Fruit fly (Drosophila melanogaster) whole organism, prepupa: Measurements from ENCODE around the gene CG15468.

Source experiments
- CG10631 ChIP-seq: fragments of 200-800 bp; sonication (Bioruptor generic); optimal IDR thresholded peaks from 2 replicates; lab custom pipeline; 2016; ENCODE audit warnings: missing biosample characterization, missing genetic modification characterization
- CG10669 ChIP-seq: fragments of 200-800 bp; sonication (Bioruptor generic); optimal IDR thresholded peaks from 3 replicates; lab custom pipeline; 2018; ENCODE audit warnings: missing biosample characterization, mild to moderate bottlenecking, missing genetic modification characterization, moderate library complexity
- CG11902 ChIP-seq: fragments of 200-800 bp; sonication (Bioruptor generic); optimal IDR thresholded peaks from 3 replicates; lab custom pipeline; 2016; ENCODE audit warnings: missing biosample characterization, missing genetic modification characterization
- CG15336 ChIP-seq: fragments of 200-800 bp; sonication (Bioruptor generic); IDR thresholded peaks from 2 replicates; pipeline ENCODE4 v1.3.6; 2022; ENCODE audit warnings: missing biosample characterization, missing genetic modification characterization
- CG1621 ChIP-seq: fragments of 200-800 bp; sonication (Bioruptor generic); optimal IDR thresholded peaks from 3 replicates; lab custom pipeline; 2018; ENCODE audit warnings: missing biosample characterization, mild to moderate bottlenecking, missing genetic modification characterization
- CG16779 ChIP-seq: fragments of 200-800 bp; sonication (Bioruptor generic); optimal IDR thresholded peaks from 3 replicates; lab custom pipeline; 2017; ENCODE audit warnings: missing biosample characterization, mild to moderate bottlenecking, missing genetic modification characterization
- CG32006 ChIP-seq: fragments of 200-800 bp; sonication (Bioruptor generic); optimal IDR thresholded peaks from 3 replicates; lab custom pipeline; 2017; ENCODE audit warnings: missing biosample characterization, mild to moderate bottlenecking, missing genetic modification characterization
- CG3919 ChIP-seq: fragments of 200-800 bp; sonication (Bioruptor generic); optimal IDR thresholded peaks from 3 replicates; lab custom pipeline; 2016; ENCODE audit warnings: missing biosample characterization, missing genetic modification characterization
- CG4318 ChIP-seq: fragments of 200-800 bp; sonication (Bioruptor generic); optimal IDR thresholded peaks from 3 replicates; lab custom pipeline; 2017; ENCODE audit warnings: missing biosample characterization, mild to moderate bottlenecking, missing genetic modification characterization
- CG6163 ChIP-seq: fragments of 200-800 bp; sonication (Bioruptor generic); IDR thresholded peaks from 3 replicates; pipeline ENCODE4 v1.3.6; 2022; ENCODE audit warnings: missing biosample characterization, missing genetic modification characterization
- CG6276 ChIP-seq: fragments of 200-800 bp; sonication (Bioruptor generic); optimal IDR thresholded peaks from 2 replicates; lab custom pipeline; 2017; ENCODE audit warnings: missing biosample characterization, mild to moderate bottlenecking, missing genetic modification characterization
- CG6808 ChIP-seq: fragments of 200-800 bp; sonication (Bioruptor generic); optimal IDR thresholded peaks from 3 replicates; lab custom pipeline; 2017; ENCODE audit warnings: missing biosample characterization, missing genetic modification characterization, mild to moderate bottlenecking, moderate library complexity, missing genetic modification reagents
- CG6854 ChIP-seq: fragments of 200-800 bp; sonication (Bioruptor generic); optimal IDR thresholded peaks from 2 replicates; lab custom pipeline; 2017; ENCODE audit warnings: missing biosample characterization, mild to moderate bottlenecking, missing genetic modification characterization
- CG8119 ChIP-seq: fragments of 200-800 bp; sonication (Bioruptor generic); IDR thresholded peaks from 3 replicates; pipeline ENCODE4 v1.3.6; 2022; ENCODE audit warnings: missing biosample characterization, missing genetic modification characterization
- CG8319 ChIP-seq: fragments of 200-800 bp; sonication (Bioruptor generic); optimal IDR thresholded peaks from 3 replicates; lab custom pipeline; 2016; ENCODE audit warnings: missing biosample characterization, missing genetic modification characterization
- CG8632 ChIP-seq: fragments of 200-800 bp; sonication (Bioruptor generic); optimal IDR thresholded peaks from 3 replicates; lab custom pipeline; 2016; ENCODE audit warnings: missing biosample characterization, missing genetic modification characterization
- Eip78C ChIP-seq: fragments of 200-800 bp; sonication (Bioruptor generic); peaks from one replicate; lab custom pipeline; 2016; ENCODE audit warnings: missing biosample characterization, missing genetic modification characterization
- Eip93F ChIP-seq: fragments of 200-800 bp; sonication (Bioruptor generic); optimal IDR thresholded peaks from 2 replicates; lab custom pipeline; 2016; ENCODE audit warnings: missing biosample characterization, mild to moderate bottlenecking, missing genetic modification characterization
- Ets96B ChIP-seq: fragments of 200-800 bp; optimal IDR thresholded peaks from 2 replicates; lab custom pipeline; 2019; ENCODE audit warnings: missing biosample characterization, mild to moderate bottlenecking, missing genetic modification characterization, moderate library complexity
- Hr4 ChIP-seq: fragments of 200-800 bp; sonication (Bioruptor generic); optimal IDR thresholded peaks from 3 replicates; lab custom pipeline; 2016; ENCODE audit warnings: missing biosample characterization, missing genetic modification characterization
- Lpt ChIP-seq: fragments of 200-800 bp; sonication (Bioruptor generic); optimal IDR thresholded peaks from 3 replicates; lab custom pipeline; 2016; ENCODE audit warnings: missing biosample characterization, missing genetic modification characterization
- Met ChIP-seq: fragments of 200-800 bp; sonication (Bioruptor generic); optimal IDR thresholded peaks from 3 replicates; lab custom pipeline; 2016; ENCODE audit warnings: missing biosample characterization, missing genetic modification characterization
- OdsH ChIP-seq: fragments of 200-800 bp; sonication (Bioruptor generic); optimal IDR thresholded peaks from 3 replicates; lab custom pipeline; 2016; ENCODE audit warnings: missing biosample characterization, missing genetic modification characterization
- Sox102F ChIP-seq: fragments of 200-800 bp; sonication (Bioruptor generic); optimal IDR thresholded peaks from 2 replicates; lab custom pipeline; 2016; ENCODE audit warnings: missing biosample characterization, mild to moderate bottlenecking, missing genetic modification characterization
- Sox15 ChIP-seq: fragments of 200-800 bp; sonication (Bioruptor generic); optimal IDR thresholded peaks from 3 replicates; lab custom pipeline; 2016; ENCODE audit warnings: missing biosample characterization, missing genetic modification characterization
- achi ChIP-seq: fragments of 200-800 bp; sonication (Bioruptor generic); optimal IDR thresholded peaks from 3 replicates; lab custom pipeline; 2016; ENCODE audit warnings: missing biosample characterization, missing genetic modification characterization
- dac ChIP-seq: fragments of 200-800 bp; sonication (Bioruptor generic); optimal IDR thresholded peaks from 2 replicates; lab custom pipeline; 2017; ENCODE audit warnings: missing biosample characterization, mild to moderate bottlenecking, missing genetic modification characterization
- dsx ChIP-seq: fragments of 200-800 bp; optimal IDR thresholded peaks from 3 replicates; lab custom pipeline; 2019; ENCODE audit warnings: missing biosample characterization, mild to moderate bottlenecking, missing genetic modification characterization, moderate library complexity; ENCODE audit not compliant: poor library complexity, severe bottlenecking
- eg ChIP-seq: fragments of 200-800 bp; sonication (Bioruptor generic); IDR thresholded peaks from 3 replicates; pipeline ENCODE4 v1.3.6; 2022; ENCODE audit warnings: missing biosample characterization, missing genetic modification characterization
- fd59A ChIP-seq: fragments of 200-800 bp; sonication (Bioruptor generic); optimal IDR thresholded peaks from 2 replicates; lab custom pipeline; 2017; ENCODE audit warnings: missing biosample characterization, mild to moderate bottlenecking, missing genetic modification characterization, missing genetic modification reagents
- fd85E ChIP-seq: fragments of 200-800 bp; sonication (Bioruptor generic); optimal IDR thresholded peaks from 3 replicates; lab custom pipeline; 2016; ENCODE audit warnings: missing biosample characterization, missing genetic modification characterization
- lz ChIP-seq: fragments of 200-800 bp; sonication (Bioruptor generic); optimal IDR thresholded peaks from 3 replicates; lab custom pipeline; 2016; ENCODE audit warnings: missing biosample characterization, missing genetic modification characterization
- net ChIP-seq: fragments of 200-800 bp; sonication (Bioruptor generic); optimal IDR thresholded peaks from 3 replicates; lab custom pipeline; 2016; ENCODE audit warnings: missing biosample characterization, missing genetic modification characterization
- pdm3 ChIP-seq: fragments of 200-800 bp; sonication (Bioruptor generic); optimal IDR thresholded peaks from 3 replicates; lab custom pipeline; 2016; ENCODE audit warnings: missing biosample characterization, missing genetic modification characterization
- ss ChIP-seq, 2 experiments: fragments of 200-800 bp; sonication (Bioruptor generic); optimal IDR thresholded peaks; 2 replicates in 1 of 2; 3 replicates in 1 of 2; lab custom pipeline; 2017 to 2018; ENCODE audit warnings: mild to moderate bottlenecking in 2 of 2, missing biosample characterization in 2 of 2, missing genetic modification characterization in 2 of 2, moderate library complexity in 1 of 2
- svp ChIP-seq: fragments of 200-800 bp; sonication (Bioruptor generic); peaks from one replicate; lab custom pipeline; 2016; ENCODE audit warnings: missing biosample characterization, missing genetic modification characterization
- vri ChIP-seq: fragments of 200-800 bp; sonication (Bioruptor generic); optimal IDR thresholded peaks from 3 replicates; lab custom pipeline; 2016; ENCODE audit warnings: missing biosample characterization, mild to moderate bottlenecking, missing genetic modification characterization

The CG15468 gene

dm6 chrX:4999024-4999423, 38.1 kb upstream of the CG15468 start (continued):
- TF ChIP-seq net (GFP tag; lab: Kevin White, UChicago) = peak; percentile 48
- no peak for TF ChIP-seq CG16779
- TF ChIP-seq CG10631 (GFP tag; lab: Kevin White, UChicago) = peak; percentile 36

- TF ChIP-seq fd85E (GFP tag; lab: Kevin White, UChicago) (no peak), dsx (no peak), CG4318 (no peak), CG32006 (GFP tag; lab: Kevin White, UChicago) (no peak), lz (GFP tag; lab: Kevin White, UChicago) (no peak), CG8632 (GFP tag; lab: Kevin White, UChicago) (no peak), CG11902 (GFP tag; lab: Kevin White, UChicago) (no peak), CG10669 (GFP tag; lab: Kevin White, UChicago) (no peak), Sox102F (no peak), CG6808 (no peak), Met (no peak), svp (GFP tag; lab: Kevin White, UChicago) (no peak), pdm3 (GFP tag; lab: Kevin White, UChicago) (no peak), eg (GFP tag; lab: Robert Waterston, UW) (no peak)
Measured at dm6 chrX:4997141-4997540, 36.2 kb upstream of the CG15468 start, which contains the start of gene CG12680. Gene CG12680 (plus strand): TSS chrX:4997441.

dm6 chrX:4985371-4985770, 24.4 kb upstream of the CG15468 start:
- TF ChIP-seq CG6854 (GFP tag; lab: Kevin White, UChicago) (no peak), Lpt (GFP tag; lab: Kevin White, UChicago) (no peak), CG3919 (GFP tag; lab: Kevin White, UChicago) (no peak), CG8319 (GFP tag; lab: Kevin White, UChicago) (no peak), Hr4 (peak; percentile 5), vri (GFP tag; lab: Kevin White, UChicago) (no peak), pdm3 (GFP tag; lab: Kevin White, UChicago) (peak; percentile 19), Sox15 (GFP tag; lab: Kevin White, UChicago) (no peak), svp (GFP tag; lab: Kevin White, UChicago) (no peak), OdsH (GFP tag; lab: Kevin White, UChicago) (no peak), eg (GFP tag; lab: Robert Waterston, UW) (peak; percentile 53; the same call in 2 of the 3 replicates), CG15336 (peak; percentile 47; the same call in 1 of the 2 replicates), Ets96B (tag; lab: Kevin White, UChicago) (no peak), CG32006 (GFP tag; lab: Kevin White, UChicago) (peak; percentile 25), Eip78C (GFP tag; lab: Kevin White, UChicago) (peak; percentile 57), CG8119 (0 out of 3 replicates have a peak, but pooled peaks have one; percentile 35)

dm6 chrX:4983218-4983617, 22.3 kb upstream of the CG15468 start:
- TF ChIP-seq eg (GFP tag; lab: Robert Waterston, UW) (peak; percentile 45; the same call in 1 of the 3 replicates), CG8319 (GFP tag; lab: Kevin White, UChicago) (no peak), Hr4 (peak; percentile 47), CG8632 (GFP tag; lab: Kevin White, UChicago) (no peak), CG32006 (GFP tag; lab: Kevin White, UChicago) (peak; percentile 56), CG15336 (peak; percentile 37; the same call in 1 of the 2 replicates), CG6276 (GFP tag; lab: Kevin White, UChicago) (peak; percentile 14), Eip78C (GFP tag; lab: Kevin White, UChicago) (peak; percentile 60)

- TF ChIP-seq fd59A (GFP tag; lab: Kevin White, UChicago) (no peak), CG15336 (peak; percentile 54), CG6163 (0 out of 3 replicates have a peak, but pooled peaks have one; percentile 10), Hr4 (peak; percentile 51), ss (GFP tag; optimal IDR thresholded peaks at IDR 0.05; lab: Kevin White, UChicago) (no peak), lz (GFP tag; lab: Kevin White, UChicago) (no peak), achi (GFP tag; lab: Kevin White, UChicago) (peak; percentile 4), CG4318 (peak; percentile 27), CG32006 (GFP tag; lab: Kevin White, UChicago) (peak; percentile 72), dac (peak; percentile 46), CG6808 (no peak), Eip78C (GFP tag; lab: Kevin White, UChicago) (peak; percentile 21), OdsH (GFP tag; lab: Kevin White, UChicago) (no peak), Eip93F (no peak), CG8119 (peak; percentile 56; the same call in 2 of the 3 replicates), CG1621 (tag; lab: Kevin White, UChicago) (no peak), CG11902 (GFP tag; lab: Kevin White, UChicago) (no peak), CG6276 (GFP tag; lab: Kevin White, UChicago) (peak; percentile 28)
Measured at dm6 chrX:4982430-4982829, 21.5 kb upstream of the CG15468 start.
